Fruit fly (Drosophila melanogaster) whole organism, wandering third instar larva: Measurements from ENCODE around the gene peb.

Experiments
- Rel ChIP-seq, 2 experiments: fragments of 200-800 bp; sonication (Bioruptor generic) in 1 of 2; optimal IDR thresholded peaks; 2 replicates in 1 of 2; 3 replicates in 1 of 2; lab custom pipeline; 2016 to 2019; ENCODE audit warnings: mild to moderate bottlenecking in 2 of 2, missing biosample characterization in 2 of 2, missing genetic modification characterization in 2 of 2, moderate library complexity in 1 of 2
- psq ChIP-seq: fragments of 200-800 bp; sonication (Bioruptor generic); optimal IDR thresholded peaks from 3 replicates; lab custom pipeline; 2017; ENCODE audit warnings: missing biosample characterization, mild to moderate bottlenecking, missing genetic modification characterization, moderate library complexity

DNA sequence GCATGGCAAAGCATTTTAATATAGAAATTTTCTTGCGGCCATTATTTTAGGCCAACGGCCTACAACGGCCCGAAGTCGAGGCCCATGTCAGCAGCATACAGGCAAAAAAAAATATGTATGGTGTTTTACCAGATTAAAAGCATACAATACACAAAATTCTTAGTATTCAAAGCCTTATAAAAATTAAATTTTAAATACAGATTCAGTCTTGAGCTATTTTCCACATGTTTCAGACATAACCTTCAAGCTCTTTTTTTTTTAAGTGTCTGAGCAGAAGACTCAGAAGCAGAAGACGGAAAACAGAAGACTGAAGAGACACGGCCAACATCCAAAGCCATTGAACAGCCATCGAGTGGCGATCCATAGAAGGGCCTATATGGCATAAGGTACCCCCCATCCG, 35.6 kb upstream of the peb start:
- TF ChIP-seq Rel (GFP tag; optimal IDR thresholded peaks at IDR 0.05; lab: Kevin White, UChicago) (no peak), Rel (tag; optimal IDR thresholded peaks at IDR 0.05; lab: Kevin White, UChicago) (no peak), psq (GFP tag; lab: Kevin White, UChicago) (no peak)
